Worm (Caenorhabditis elegans) whole organism, midembryonic: ENCODE results near the gene glb-6.
A peak's percentile ranks its signal among the peaks of the same experiment; 100 is the strongest.

ENCODE experiments used
- T22C8.4 ChIP-seq: fragments of 200-800 bp; sonication (Bioruptor generic); IDR thresholded peaks from 2 replicates; pipeline ENCODE4 v1.3.6; 2022; ENCODE audit warnings: missing genetic modification characterization, missing compliant biosample characterization
- cog-1 ChIP-seq: sonication (generic microtip); optimal IDR thresholded peaks from 2 replicates; lab custom pipeline; 2016; ENCODE audit warnings: missing genetic modification characterization, missing compliant biosample characterization
- flt-1 ChIP-seq: fragments of 200-800 bp; sonication (Bioruptor generic); IDR thresholded peaks from 2 replicates; pipeline ENCODE4 v1.3.6; 2022; ENCODE audit warnings: missing genetic modification characterization, missing compliant biosample characterization
- klf-2 ChIP-seq: fragments of 200-800 bp; sonication (Bioruptor generic); conservative IDR thresholded peaks from 2 replicates; pipeline ENCODE4 v1.3.6; 2022; ENCODE audit warnings: missing genetic modification reagents, missing genetic modification characterization, missing compliant biosample characterization
- med-1 ChIP-seq: sonication (generic microtip); optimal IDR thresholded peaks from 2 replicates; lab custom pipeline; 2017; ENCODE audit warnings: missing genetic modification characterization, mild to moderate bottlenecking, missing compliant biosample characterization, antibody characterized with exemption, missing genetic modification reagents; ENCODE audit not compliant: insufficient read depth
- ref-1 ChIP-seq: fragments of 200-800 bp; sonication (Bioruptor generic); conservative IDR thresholded peaks from 2 replicates; pipeline ENCODE4 v1.3.6; 2022; ENCODE audit warnings: missing genetic modification reagents, missing genetic modification characterization, missing compliant biosample characterization
- tab-1 ChIP-seq: fragments of 200-800 bp; sonication (Bioruptor generic); IDR thresholded peaks from 2 replicates; pipeline ENCODE4 v1.3.6; 2022; ENCODE audit warnings: missing genetic modification characterization, missing compliant biosample characterization
- ztf-23 ChIP-seq: fragments of 200-800 bp; sonication (Bioruptor generic); IDR thresholded peaks from 2 replicates; pipeline ENCODE4 v1.3.6; 2022; ENCODE audit warnings: missing genetic modification reagents, missing genetic modification characterization, missing compliant biosample characterization
- ztf-29 ChIP-seq: fragments of 200-800 bp; sonication (Bioruptor generic); IDR thresholded peaks from 2 replicates; pipeline ENCODE4 v1.3.6; 2022; ENCODE audit warnings: missing genetic modification reagents, missing genetic modification characterization, missing compliant biosample characterization

The glb-6 gene

ce11 chrV:5582860-5583259, 12.5 kb upstream of the glb-6 start:
- TF ChIP-seq ztf-29 (GFP tag; lab: Robert Waterston, UW) = no peak
- TF ChIP-seq ref-1 (GFP tag; lab: Robert Waterston, UW) = no peak
- no peak for TF ChIP-seq T22C8.4 (GFP tag; lab: Robert Waterston, UW)
- no peak for TF ChIP-seq cog-1
- no peak for TF ChIP-seq flt-1 (GFP tag; lab: Robert Waterston, UW)
- no peak for TF ChIP-seq klf-2 (GFP tag; lab: Robert Waterston, UW)
- TF ChIP-seq tab-1 (GFP tag; lab: Robert Waterston, UW) = no peak
- no peak for TF ChIP-seq med-1 (GFP tag; lab: Kevin White, UChicago)
- no peak for TF ChIP-seq ztf-23 (GFP tag; lab: Robert Waterston, UW)

- TF ChIP-seq ztf-29 (GFP tag; lab: Robert Waterston, UW) (no peak), tab-1 (GFP tag; lab: Robert Waterston, UW) (no peak), klf-2 (GFP tag; lab: Robert Waterston, UW) (no peak), ztf-23 (GFP tag; lab: Robert Waterston, UW) (no peak), cog-1 (no peak), T22C8.4 (GFP tag; lab: Robert Waterston, UW) (no peak), med-1 (GFP tag; lab: Kevin White, UChicago) (no peak), ref-1 (GFP tag; lab: Robert Waterston, UW) (no peak), flt-1 (GFP tag; lab: Robert Waterston, UW) (no peak)
These were observed 12.0 kb upstream of the glb-6 start for ce11 chrV:5582308-5582707.

ce11 chrV:5581312-5581711, 11.0 kb upstream of the glb-6 start, which contains the start of gene klc-2:
klc-2 (minus strand) TSS chrV:5581412.
- no peak for TF ChIP-seq klf-2 (GFP tag; lab: Robert Waterston, UW)
- TF ChIP-seq ztf-29 (GFP tag; lab: Robert Waterston, UW) = no peak

- TF ChIP-seq ztf-23 (GFP tag; lab: Robert Waterston, UW) (no peak), flt-1 (GFP tag; lab: Robert Waterston, UW) (no peak), ref-1 (GFP tag; lab: Robert Waterston, UW) (no peak), klf-2 (GFP tag; lab: Robert Waterston, UW) (no peak), cog-1 (peak; percentile 73), ztf-29 (GFP tag; lab: Robert Waterston, UW) (0 out of 2 replicates have a peak, but pooled peaks have one; percentile 19), med-1 (GFP tag; lab: Kevin White, UChicago) (no peak), T22C8.4 (GFP tag; lab: Robert Waterston, UW) (peak; percentile 79)
These were observed 10.2 kb upstream of the glb-6 start for ce11 chrV:5580517-5580916.

- TF ChIP-seq ztf-29 (GFP tag; lab: Robert Waterston, UW) = no peak
- no peak for TF ChIP-seq T22C8.4 (GFP tag; lab: Robert Waterston, UW)
- TF ChIP-seq cog-1 = no peak
- no peak for TF ChIP-seq tab-1 (GFP tag; lab: Robert Waterston, UW)
- TF ChIP-seq med-1 (GFP tag; lab: Kevin White, UChicago) = no peak
- no peak for TF ChIP-seq ztf-23 (GFP tag; lab: Robert Waterston, UW)
- no peak for TF ChIP-seq flt-1 (GFP tag; lab: Robert Waterston, UW)
- TF ChIP-seq ref-1 (GFP tag; lab: Robert Waterston, UW) = no peak
- TF ChIP-seq klf-2 (GFP tag; lab: Robert Waterston, UW) = no peak
These were observed 9.3 kb upstream of the glb-6 start for ce11 chrV:5579666-5580065.

ce11 chrV:5576008-5576407, 5.7 kb upstream of the glb-6 start:
- TF ChIP-seq T22C8.4 (GFP tag; lab: Robert Waterston, UW) = no peak

ce11 chrV:5571691-5572090, 1.4 kb upstream of the glb-6 start:
- no peak for TF ChIP-seq flt-1 (GFP tag; lab: Robert Waterston, UW)
- TF ChIP-seq T22C8.4 (GFP tag; lab: Robert Waterston, UW) = no peak
- no peak for TF ChIP-seq ref-1 (GFP tag; lab: Robert Waterston, UW)
- no peak for TF ChIP-seq med-1 (GFP tag; lab: Kevin White, UChicago)
- no peak for TF ChIP-seq cog-1
- TF ChIP-seq klf-2 (GFP tag; lab: Robert Waterston, UW) = no peak
- no peak for TF ChIP-seq ztf-29 (GFP tag; lab: Robert Waterston, UW)
- TF ChIP-seq ztf-23 (GFP tag; lab: Robert Waterston, UW) = no peak
- TF ChIP-seq tab-1 (GFP tag; lab: Robert Waterston, UW) = no peak

- no peak for TF ChIP-seq T22C8.4 (GFP tag; lab: Robert Waterston, UW)
- no peak for TF ChIP-seq med-1 (GFP tag; lab: Kevin White, UChicago)
- TF ChIP-seq klf-2 (GFP tag; lab: Robert Waterston, UW) = no peak
- no peak for TF ChIP-seq ztf-23 (GFP tag; lab: Robert Waterston, UW)
- TF ChIP-seq tab-1 (GFP tag; lab: Robert Waterston, UW) = no peak
- no peak for TF ChIP-seq ref-1 (GFP tag; lab: Robert Waterston, UW)
- TF ChIP-seq ztf-29 (GFP tag; lab: Robert Waterston, UW) = no peak
- no peak for TF ChIP-seq cog-1
- no peak for TF ChIP-seq flt-1 (GFP tag; lab: Robert Waterston, UW)
These were observed 3.2 kb downstream of the glb-6 start, which contains the start of gene C18C4.7 for ce11 chrV:5567119-5567518. C18C4.7 (minus strand) TSS chrV:5567219.

- no peak for TF ChIP-seq klf-2 (GFP tag; lab: Robert Waterston, UW)
- no peak for TF ChIP-seq cog-1
- no peak for TF ChIP-seq med-1 (GFP tag; lab: Kevin White, UChicago)
- no peak for TF ChIP-seq flt-1 (GFP tag; lab: Robert Waterston, UW)
- TF ChIP-seq ref-1 (GFP tag; lab: Robert Waterston, UW) = no peak
- no peak for TF ChIP-seq ztf-23 (GFP tag; lab: Robert Waterston, UW)
- no peak for TF ChIP-seq T22C8.4 (GFP tag; lab: Robert Waterston, UW)
These were observed 10.5 kb downstream of the glb-6 start for ce11 chrV:5559882-5560281.

- TF ChIP-seq med-1 (GFP tag; lab: Kevin White, UChicago) (no peak), klf-2 (GFP tag; lab: Robert Waterston, UW) (no peak), flt-1 (GFP tag; lab: Robert Waterston, UW) (no peak)
These were observed 11.7 kb downstream of the glb-6 start, which contains the start of gene glb-5 for ce11 chrV:5558590-5558989. glb-5 (plus strand) TSS chrV:5558890.
